Fruit fly (Drosophila melanogaster) whole organism, embryonic: ENCODE data around the gene lectin-33A.
A peak's percentile ranks its signal among the peaks of the same experiment; 100 is the strongest.

Source experiments
- Ada2b ChIP-seq: fragments of 200-800 bp; sonication (Bioruptor generic); IDR thresholded peaks from 2 replicates; pipeline ENCODE4 v1.3.6; 2022; ENCODE audit warnings: missing biosample characterization, missing genetic modification characterization
- Atf3 ChIP-seq: fragments of 200-800 bp; sonication (Bioruptor generic); optimal IDR thresholded peaks from 3 replicates; lab custom pipeline; 2016; ENCODE audit warnings: missing biosample characterization, missing genetic modification characterization
- Bdp1 ChIP-seq: fragments of 200-800 bp; sonication (Bioruptor generic); optimal IDR thresholded peaks from 3 replicates; lab custom pipeline; 2016; ENCODE audit warnings: missing biosample characterization, missing genetic modification characterization
- BtbVII ChIP-seq: fragments of 200-800 bp; sonication (Bioruptor generic); optimal IDR thresholded peaks from 3 replicates; lab custom pipeline; 2017; ENCODE audit warnings: missing biosample characterization, mild to moderate bottlenecking, missing genetic modification characterization
- CG11398 ChIP-seq: fragments of 200-800 bp; sonication (Bioruptor generic); optimal IDR thresholded peaks from 2 replicates; lab custom pipeline; 2016; ENCODE audit warnings: missing biosample characterization, missing genetic modification characterization
- CG11504 ChIP-seq: fragments of 200-800 bp; sonication (Bioruptor generic); optimal IDR thresholded peaks from 3 replicates; lab custom pipeline; 2019; ENCODE audit warnings: missing biosample characterization, mild to moderate bottlenecking, missing genetic modification characterization, moderate library complexity
- CG1233 ChIP-seq: fragments of 200-800 bp; sonication (Bioruptor generic); optimal IDR thresholded peaks from 4 replicates; lab custom pipeline; 2018; ENCODE audit warnings: missing biosample characterization, mild to moderate bottlenecking, missing genetic modification characterization
- CG12942 ChIP-seq: fragments of 200-800 bp; sonication (Bioruptor generic); optimal IDR thresholded peaks from 3 replicates; lab custom pipeline; 2016; ENCODE audit warnings: missing biosample characterization, missing genetic modification characterization
- CG13424 ChIP-seq: fragments of 200-800 bp; sonication (Bioruptor generic); optimal IDR thresholded peaks from 2 replicates; lab custom pipeline; 2019; ENCODE audit warnings: missing biosample characterization, mild to moderate bottlenecking, missing genetic modification characterization, moderate library complexity
- CG14050 ChIP-seq: fragments of 200-800 bp; sonication (Bioruptor generic); IDR thresholded peaks from 3 replicates; pipeline ENCODE4 v1.3.6; 2022; ENCODE audit warnings: missing biosample characterization, missing genetic modification characterization
- CG14441 ChIP-seq: fragments of 200-800 bp; sonication (Bioruptor generic); IDR thresholded peaks from 2 replicates; pipeline ENCODE4 v1.3.6; 2022; ENCODE audit warnings: missing biosample characterization, missing genetic modification characterization
- CG17328 ChIP-seq: fragments of 200-800 bp; sonication (Bioruptor generic); IDR thresholded peaks from 2 replicates; pipeline ENCODE4 v1.3.6; 2022; ENCODE audit warnings: missing biosample characterization, missing genetic modification characterization
- CG18764 ChIP-seq: fragments of 200-800 bp; sonication (Bioruptor generic); optimal IDR thresholded peaks from 3 replicates; lab custom pipeline; 2016; ENCODE audit warnings: missing biosample characterization, missing genetic modification characterization
- CG30431 ChIP-seq: fragments of 200-800 bp; sonication (Bioruptor generic); optimal IDR thresholded peaks from 2 replicates; lab custom pipeline; 2017; ENCODE audit warnings: missing biosample characterization, missing genetic modification characterization
- CG33557 ChIP-seq: fragments of 200-800 bp; sonication (Bioruptor generic); optimal IDR thresholded peaks from 2 replicates; lab custom pipeline; 2019; ENCODE audit warnings: missing biosample characterization, mild to moderate bottlenecking, missing genetic modification characterization, moderate library complexity
- CG3838 ChIP-seq: fragments of 200-800 bp; sonication (Bioruptor generic); optimal IDR thresholded peaks from 3 replicates; lab custom pipeline; 2016; ENCODE audit warnings: missing biosample characterization, missing genetic modification characterization
- CG3995 ChIP-seq: fragments of 200-800 bp; sonication (Bioruptor generic); optimal IDR thresholded peaks from 3 replicates; lab custom pipeline; 2016; ENCODE audit warnings: missing biosample characterization, missing genetic modification characterization
- CG4424 ChIP-seq: fragments of 200-800 bp; sonication (Bioruptor generic); optimal IDR thresholded peaks from 3 replicates; lab custom pipeline; 2016; ENCODE audit warnings: missing biosample characterization, missing genetic modification characterization
- CG6765 ChIP-seq: fragments of 200-800 bp; sonication (Bioruptor generic); optimal IDR thresholded peaks from 3 replicates; lab custom pipeline; 2017; ENCODE audit warnings: missing biosample characterization, mild to moderate bottlenecking, missing genetic modification characterization
- CG7928 ChIP-seq: fragments of 200-800 bp; sonication (Bioruptor generic); optimal IDR thresholded peaks from 2 replicates; lab custom pipeline; 2017; ENCODE audit warnings: missing biosample characterization, mild to moderate bottlenecking, missing genetic modification characterization
- CG9727 ChIP-seq: fragments of 200-800 bp; sonication (Bioruptor generic); optimal IDR thresholded peaks from 3 replicates; lab custom pipeline; 2017; ENCODE audit warnings: missing biosample characterization, mild to moderate bottlenecking, missing genetic modification characterization
- CG9797 ChIP-seq: fragments of 200-800 bp; sonication (Bioruptor generic); optimal IDR thresholded peaks from 3 replicates; lab custom pipeline; 2018; ENCODE audit warnings: missing biosample characterization, mild to moderate bottlenecking, missing genetic modification characterization
- CoRest ChIP-seq: fragments of 200-800 bp; sonication (Bioruptor generic); optimal IDR thresholded peaks from 3 replicates; lab custom pipeline; 2018; ENCODE audit warnings: missing biosample characterization, mild to moderate bottlenecking, missing genetic modification characterization, moderate library complexity
- Dad ChIP-seq: fragments of 200-800 bp; sonication (Bioruptor generic); optimal IDR thresholded peaks from 3 replicates; lab custom pipeline; 2016; ENCODE audit warnings: missing biosample characterization, missing genetic modification characterization
- Drgx ChIP-seq: fragments of 200-800 bp; sonication (Bioruptor generic); IDR thresholded peaks from 2 replicates; pipeline ENCODE4 v1.3.6; 2022; ENCODE audit warnings: missing biosample characterization, missing genetic modification characterization
- E2f2 ChIP-seq: fragments of 200-800 bp; sonication (Bioruptor generic); IDR thresholded peaks from 2 replicates; pipeline ENCODE4 v1.3.6; 2022; ENCODE audit warnings: missing biosample characterization, missing genetic modification characterization
- Fer3 ChIP-seq: fragments of 200-800 bp; sonication (Bioruptor generic); optimal IDR thresholded peaks from 2 replicates; lab custom pipeline; 2018; ENCODE audit warnings: missing biosample characterization, mild to moderate bottlenecking, missing genetic modification characterization, moderate library complexity
- H15 ChIP-seq: fragments of 200-800 bp; sonication (Bioruptor generic); IDR thresholded peaks from 3 replicates; pipeline ENCODE4 v1.3.6; 2022; ENCODE audit warnings: missing biosample characterization, missing genetic modification characterization
- HLH54F ChIP-seq: fragments of 200-800 bp; sonication (Bioruptor generic); optimal IDR thresholded peaks from 3 replicates; lab custom pipeline; 2016; ENCODE audit warnings: missing biosample characterization, missing genetic modification characterization
- HmgD ChIP-seq: fragments of 200-800 bp; sonication (Bioruptor generic); optimal IDR thresholded peaks from 3 replicates; lab custom pipeline; 2016; ENCODE audit warnings: missing biosample characterization, missing genetic modification characterization
- Hmr ChIP-seq: fragments of 200-800 bp; sonication (Bioruptor generic); optimal IDR thresholded peaks from 3 replicates; lab custom pipeline; 2017; ENCODE audit warnings: mild to moderate bottlenecking, missing biosample characterization, missing genetic modification reagents, missing genetic modification characterization
- Med ChIP-seq: fragments of 200-800 bp; sonication (Bioruptor generic); peaks from one replicate; lab custom pipeline; 2016; ENCODE audit warnings: missing biosample characterization, missing genetic modification characterization, mild to moderate bottlenecking, inconsistent platforms, moderate library complexity
- Neu2 ChIP-seq: fragments of 200-800 bp; sonication (Bioruptor generic); optimal IDR thresholded peaks from 3 replicates; lab custom pipeline; 2016; ENCODE audit warnings: missing biosample characterization, missing genetic modification characterization, borderline replicate concordance
- Opbp ChIP-seq: fragments of 200-800 bp; sonication (Bioruptor generic); IDR thresholded peaks from 3 replicates; pipeline ENCODE4 v1.3.6; 2022; ENCODE audit warnings: missing biosample characterization, missing genetic modification characterization; ENCODE audit not compliant: partially characterized antibody
- Optix ChIP-seq: fragments of 200-800 bp; sonication (Bioruptor generic); IDR thresholded peaks from 3 replicates; pipeline ENCODE4 v1.3.6; 2022; ENCODE audit warnings: missing biosample characterization, missing genetic modification characterization
- Rfx ChIP-seq: fragments of 200-800 bp; sonication (Bioruptor generic); IDR thresholded peaks from 2 replicates; pipeline ENCODE4 v1.3.6; 2022; ENCODE audit warnings: missing biosample characterization, missing genetic modification characterization
- Rx ChIP-seq: fragments of 200-800 bp; sonication (Bioruptor generic); IDR thresholded peaks from 2 replicates; pipeline ENCODE4 v1.3.6; 2022; ENCODE audit warnings: missing biosample characterization, missing genetic modification characterization
- ash1 ChIP-seq: fragments of 200-800 bp; sonication (Bioruptor generic); optimal IDR thresholded peaks from 2 replicates; lab custom pipeline; 2018; ENCODE audit warnings: missing biosample characterization, mild to moderate bottlenecking, missing genetic modification characterization
- btn ChIP-seq: fragments of 200-800 bp; sonication (Bioruptor generic); optimal IDR thresholded peaks from 2 replicates; lab custom pipeline; 2016; ENCODE audit warnings: missing biosample characterization, missing genetic modification characterization
- cato ChIP-seq: fragments of 200-800 bp; sonication (Bioruptor generic); optimal IDR thresholded peaks from 2 replicates; lab custom pipeline; 2016; ENCODE audit warnings: missing biosample characterization, missing genetic modification characterization, borderline replicate concordance
- crol ChIP-seq: fragments of 200-800 bp; sonication (Bioruptor generic); IDR thresholded peaks from 2 replicates; pipeline ENCODE4 v1.3.6; 2022; ENCODE audit warnings: missing biosample characterization, missing genetic modification characterization
- dan ChIP-seq: fragments of 200-800 bp; sonication (Bioruptor generic); IDR thresholded peaks from 2 replicates; pipeline ENCODE4 v1.3.6; 2022; ENCODE audit warnings: missing biosample characterization, missing genetic modification characterization
- danr ChIP-seq: fragments of 200-800 bp; sonication (Bioruptor generic); IDR thresholded peaks from 2 replicates; pipeline ENCODE4 v1.3.6; 2022; ENCODE audit warnings: missing biosample characterization, missing genetic modification characterization
- mam ChIP-seq: fragments of 200-800 bp; sonication (Bioruptor generic); optimal IDR thresholded peaks from 3 replicates; lab custom pipeline; 2016; ENCODE audit warnings: missing biosample characterization, missing genetic modification characterization
- nau ChIP-seq: fragments of 200-800 bp; sonication (Bioruptor generic); optimal IDR thresholded peaks from 3 replicates; lab custom pipeline; 2017; ENCODE audit warnings: missing biosample characterization, mild to moderate bottlenecking, missing genetic modification characterization, missing genetic modification reagents
- nerfin-1 ChIP-seq: fragments of 200-800 bp; sonication (Bioruptor generic); optimal IDR thresholded peaks from 3 replicates; lab custom pipeline; 2019; ENCODE audit warnings: missing biosample characterization, mild to moderate bottlenecking, missing genetic modification characterization, moderate library complexity
- otp ChIP-seq: fragments of 200-800 bp; sonication (Bioruptor generic); IDR thresholded peaks from 3 replicates; pipeline ENCODE4, ENCODE4 v1.3.6; 2022; ENCODE audit warnings: missing biosample characterization, missing genetic modification characterization
- pb ChIP-seq: fragments of 200-800 bp; sonication (Bioruptor generic); optimal IDR thresholded peaks from 3 replicates; lab custom pipeline; 2016; ENCODE audit warnings: missing biosample characterization, missing genetic modification characterization
- slou ChIP-seq: fragments of 200-800 bp; sonication (Bioruptor generic); optimal IDR thresholded peaks from 3 replicates; lab custom pipeline; 2016; ENCODE audit warnings: missing biosample characterization, missing genetic modification characterization
- wek ChIP-seq: fragments of 200-800 bp; sonication (Bioruptor generic); optimal IDR thresholded peaks from 3 replicates; lab custom pipeline; 2018; ENCODE audit warnings: missing biosample characterization, mild to moderate bottlenecking, missing genetic modification characterization, moderate library complexity

Gene lectin-33A

dm6 chr2L:11003925-11004673 is 2.2 kb downstream of the lectin-33A start, which contains the start of gene RpL9 (continued):
- no peak; the same call in 1 of the 2 replicates for TF ChIP-seq Rfx (GFP tag; lab: Robert Waterston, UW)
- no peak for TF ChIP-seq crol (GFP tag; lab: Robert Waterston, UW)
- TF ChIP-seq otp (GFP tag; lab: Robert Waterston, UW): peak; percentile 92
- TF ChIP-seq CG4424 (GFP tag; lab: Kevin White, UChicago): peak; percentile 54
- peak; percentile 41 for TF ChIP-seq btn (GFP tag; lab: Kevin White, UChicago)
- peak; percentile 48 for TF ChIP-seq pb (GFP tag; lab: Kevin White, UChicago)
- TF ChIP-seq Fer3 (tag; lab: Kevin White, UChicago): peak; percentile 68
- TF ChIP-seq CG12942 (GFP tag; lab: Kevin White, UChicago): no peak
- TF ChIP-seq CG14050 (GFP tag; lab: Robert Waterston, UW): no peak; the same call in 1 of the 3 replicates
- no peak for TF ChIP-seq H15
- peak; percentile 85 for TF ChIP-seq wek (GFP tag; lab: Kevin White, UChicago)
- TF ChIP-seq Atf3: peak; percentile 15
- TF ChIP-seq ash1 (GFP tag; lab: Kevin White, UChicago): no peak
- peak; percentile 90; the same call in 1 of the 2 replicates for TF ChIP-seq CG17328 (GFP tag; lab: Robert Waterston, UW)
- TF ChIP-seq Med (GFP tag; lab: Kevin White, UChicago): peak; percentile 97
- TF ChIP-seq Ada2b: peak; percentile 45; the same call in 1 of the 2 replicates
- peak; percentile 82 for TF ChIP-seq CG9727 (GFP tag; lab: Kevin White, UChicago)
- TF ChIP-seq mam (GFP tag; lab: Kevin White, UChicago): no peak
- peak; percentile 94 for TF ChIP-seq CG6765 (GFP tag; lab: Kevin White, UChicago)
- no peak for TF ChIP-seq Drgx (GFP tag; lab: Robert Waterston, UW)
- peak; percentile 45 for TF ChIP-seq CG3995
- TF ChIP-seq CG11504: no peak
- TF ChIP-seq CoRest (tag; lab: Kevin White, UChicago): no peak
- TF ChIP-seq Hmr: no peak
- peak; percentile 70 for TF ChIP-seq nerfin-1
- TF ChIP-seq Optix: no peak
- no peak for TF ChIP-seq HmgD (GFP tag; lab: Kevin White, UChicago)
- peak; percentile 72 for TF ChIP-seq CG33557
- TF ChIP-seq Neu2 (GFP tag; lab: Kevin White, UChicago): no peak
- peak; percentile 32 for TF ChIP-seq HLH54F (GFP tag; lab: Kevin White, UChicago)
- no peak for TF ChIP-seq dan (GFP tag; lab: Robert Waterston, UW)
- TF ChIP-seq Opbp (GFP tag; lab: Robert Waterston, UW): no peak
- TF ChIP-seq CG18764 (GFP tag; lab: Kevin White, UChicago): peak; percentile 34
- TF ChIP-seq E2f2 (GFP tag; lab: Robert Waterston, UW): no peak; the same call in none of the 2 replicates
- no peak for TF ChIP-seq danr (GFP tag; lab: Robert Waterston, UW)
- TF ChIP-seq Rx (GFP tag; lab: Robert Waterston, UW): no peak
- TF ChIP-seq nau (GFP tag; lab: Kevin White, UChicago): peak; percentile 84
- TF ChIP-seq CG1233 (GFP tag; lab: Kevin White, UChicago): peak; percentile 83
- TF ChIP-seq cato (GFP tag; lab: Kevin White, UChicago): no peak
- TF ChIP-seq CG13424 (tag; lab: Kevin White, UChicago): peak; percentile 38
- peak; percentile 90 for TF ChIP-seq BtbVII
- TF ChIP-seq Dad (GFP tag; lab: Kevin White, UChicago): peak; percentile 13
- no peak for TF ChIP-seq CG30431
- no peak for TF ChIP-seq CG3838
- TF ChIP-seq slou (GFP tag; lab: Kevin White, UChicago): peak; percentile 9
- peak; percentile 70 for TF ChIP-seq CG11398
- TF ChIP-seq CG14441 (GFP tag; lab: Robert Waterston, UW): no peak; the same call in 1 of the 2 replicates
- TF ChIP-seq CG7928: peak; percentile 15
- peak; percentile 17 for TF ChIP-seq Bdp1 (GFP tag; lab: Kevin White, UChicago)
- peak; percentile 57 for TF ChIP-seq CG9797
